Worm (Caenorhabditis elegans) whole organism, L4 larva: ENCODE results near the gene pqn-22.

Source experiments
- nhr-111 ChIP-seq: fragments of 200-800 bp; sonication (Bioruptor generic); optimal IDR thresholded peaks from 2 replicates; lab custom pipeline; 2018; ENCODE audit warnings: mild to moderate bottlenecking, missing genetic modification characterization, missing compliant biosample characterization
- unc-62 ChIP-seq, 3 experiments: fragments of 150-350 bp in 1 of 3; sonication (generic microtip); optimal IDR thresholded peaks in 2 of 3; peaks in 1 of 3; 1 replicate in 1 of 3; 2 replicates in 2 of 3; lab custom pipeline; 2014 to 2017; ENCODE audit warnings: missing biosample characterization in 3 of 3, missing genetic modification characterization in 3 of 3, missing genetic modification reagents in 3 of 3, missing genotype in 1 of 3

pqn-22 gene

ce11 chrIV:5970526-5970925 is 62.9 kb downstream of the pqn-22 start:
- TF ChIP-seq unc-62 (GFP tag; optimal IDR thresholded peaks at IDR 0.05 in 1 of 2; lab: Kevin White, UChicago) = peak in 1 of 2 experiments; percentile 62
- TF ChIP-seq unc-62 (tag; optimal IDR thresholded peaks at IDR 0.05; lab: Kevin White, UChicago) = no peak
- TF ChIP-seq nhr-111 (GFP tag; lab: Kevin White, UChicago) = no peak
